Fruit fly (Drosophila melanogaster) whole organism, pupa: ENCODE measurements around the gene DopEcR.
A peak's percentile ranks its signal among the peaks of the same experiment; 100 is the strongest.

Experiments
- CG13204 ChIP-seq: fragments of 200-800 bp; sonication (Bioruptor generic); optimal IDR thresholded peaks from 2 replicates; lab custom pipeline; 2018; ENCODE audit warnings: missing biosample characterization, mild to moderate bottlenecking, missing genetic modification characterization, moderate library complexity
- CG14655 ChIP-seq: fragments of 200-800 bp; sonication (Bioruptor generic); optimal IDR thresholded peaks from 3 replicates; lab custom pipeline; 2017; ENCODE audit warnings: mild to moderate bottlenecking, missing biosample characterization, missing genetic modification reagents, missing genetic modification characterization
- CG32121 ChIP-seq: fragments of 200-800 bp; sonication (Bioruptor generic); IDR thresholded peaks from 2 replicates; pipeline ENCODE4 v1.3.6; 2022; ENCODE audit warnings: missing biosample characterization, missing genetic modification characterization
- CG34367 ChIP-seq: fragments of 200-800 bp; sonication (Bioruptor generic); optimal IDR thresholded peaks from 2 replicates; lab custom pipeline; 2018; ENCODE audit warnings: missing biosample characterization, mild to moderate bottlenecking, missing genetic modification characterization
- CG4496 ChIP-seq: fragments of 200-800 bp; sonication (Bioruptor generic); IDR thresholded peaks from 3 replicates; pipeline ENCODE4 v1.3.6; 2022; ENCODE audit warnings: missing biosample characterization, missing genetic modification characterization
- CG8301 ChIP-seq: fragments of 200-800 bp; sonication (Bioruptor generic); optimal IDR thresholded peaks from 2 replicates; lab custom pipeline; 2018; ENCODE audit warnings: missing biosample characterization, mild to moderate bottlenecking, missing genetic modification characterization
- gl ChIP-seq: fragments of 200-800 bp; sonication (Bioruptor generic); optimal IDR thresholded peaks from 2 replicates; lab custom pipeline; 2018; ENCODE audit warnings: missing biosample characterization, mild to moderate bottlenecking, missing genetic modification characterization

- peak; percentile 43 for TF ChIP-seq CG8301 (tag; lab: Kevin White, UChicago)
- no peak for TF ChIP-seq gl (tag; lab: Kevin White, UChicago)
- no peak for TF ChIP-seq CG13204 (GFP tag; lab: Kevin White, UChicago)
- TF ChIP-seq CG34367 (tag; lab: Kevin White, UChicago) = no peak
- no peak for TF ChIP-seq CG4496 (GFP tag; lab: Robert Waterston, UW)
- TF ChIP-seq CG14655 (GFP tag; lab: Kevin White, UChicago) = peak; percentile 67
- no peak for TF ChIP-seq CG32121 (GFP tag; lab: Robert Waterston, UW)
These were observed 16.9 kb upstream of the DopEcR start for dm6 chr3L:4397137-4397536.
